Worm (Caenorhabditis elegans) whole organism, L3 larva: ENCODE measurements around the gene atx-3.

ENCODE experiments used
- R02D3.7 ChIP-seq: fragments of 150-350 bp; optimal IDR thresholded peaks from 2 replicates; lab custom pipeline; 2014; ENCODE audit warnings: missing biosample characterization, missing genetic modification characterization
- ZK546.5 ChIP-seq: sonication (generic microtip); optimal IDR thresholded peaks from 2 replicates; lab custom pipeline; 2017; ENCODE audit warnings: missing biosample characterization, missing genetic modification characterization
- aly-2 ChIP-seq: fragments of 150-350 bp; optimal IDR thresholded peaks from 2 replicates; lab custom pipeline; 2014; ENCODE audit warnings: missing biosample characterization, missing genetic modification characterization
- ceh-28 ChIP-seq: fragments of 150-350 bp; optimal IDR thresholded peaks from 2 replicates; lab custom pipeline; 2014; ENCODE audit warnings: missing biosample characterization, missing genetic modification reagents, missing genetic modification characterization
- ceh-82 ChIP-seq: fragments of 150-350 bp; optimal IDR thresholded peaks from 2 replicates; lab custom pipeline; 2014; ENCODE audit warnings: missing biosample characterization, missing genetic modification characterization
- ceh-9 ChIP-seq: sonication (generic microtip); optimal IDR thresholded peaks from 2 replicates; lab custom pipeline; 2018; ENCODE audit warnings: missing biosample characterization, missing genetic modification characterization
- egl-5 ChIP-seq: fragments of 150-350 bp; optimal IDR thresholded peaks from 2 replicates; lab custom pipeline; 2017; ENCODE audit warnings: missing biosample characterization, missing genetic modification reagents, missing genetic modification characterization, inconsistent platforms
- elt-1 ChIP-seq: fragments of 150-350 bp; optimal IDR thresholded peaks from 2 replicates; lab custom pipeline; 2014; ENCODE audit warnings: missing biosample characterization, missing genetic modification characterization
- elt-2 ChIP-seq: sonication (generic microtip); optimal IDR thresholded peaks from 2 replicates; lab custom pipeline; 2016; ENCODE audit warnings: missing genetic modification reagents, mild to moderate bottlenecking, missing genetic modification characterization, missing compliant biosample characterization
- elt-3 ChIP-seq, 3 experiments: fragments of 150-350 bp in 1 of 3; sonication (generic microtip) in 2 of 3; optimal IDR thresholded peaks; 2 replicates in 2 of 3; 4 replicates in 1 of 3; lab custom pipeline; 2014 to 2017; ENCODE audit warnings: missing biosample characterization in 3 of 3, missing genetic modification characterization in 3 of 3
- eor-1 ChIP-seq, 2 experiments: fragments of 150-350 bp; optimal IDR thresholded peaks; 2 replicates each; lab custom pipeline; 2014 to 2018; ENCODE audit warnings: missing biosample characterization in 2 of 2, missing genetic modification characterization in 2 of 2
- fkh-10 ChIP-seq: sonication (generic microtip); optimal IDR thresholded peaks from 2 replicates; lab custom pipeline; 2017; ENCODE audit warnings: missing biosample characterization, missing genetic modification reagents, missing genetic modification characterization
- fkh-2 ChIP-seq: fragments of 150-350 bp; optimal IDR thresholded peaks from 2 replicates; lab custom pipeline; 2014; ENCODE audit warnings: missing biosample characterization, missing genetic modification reagents, missing genetic modification characterization
- hmg-11 ChIP-seq: sonication (generic microtip); optimal IDR thresholded peaks from 2 replicates; lab custom pipeline; 2016; ENCODE audit warnings: missing genetic modification characterization, missing compliant biosample characterization
- jun-1 ChIP-seq: fragments of 150-350 bp; optimal IDR thresholded peaks from 2 replicates; lab custom pipeline; 2014; ENCODE audit warnings: missing biosample characterization, missing genetic modification reagents, missing genetic modification characterization
- lin-15B ChIP-seq: fragments of 150-350 bp; optimal IDR thresholded peaks from 2 replicates; lab custom pipeline; 2014; ENCODE audit warnings: missing biosample characterization, missing genetic modification characterization
- lin-39 ChIP-seq: fragments of 150-350 bp; optimal IDR thresholded peaks from 2 replicates; lab custom pipeline; 2018; ENCODE audit warnings: missing biosample characterization, missing genetic modification reagents, missing genetic modification characterization
- mdl-1 ChIP-seq: fragments of 150-350 bp; optimal IDR thresholded peaks from 2 replicates; lab custom pipeline; 2014; ENCODE audit warnings: missing biosample characterization, missing genetic modification characterization
- mml-1 ChIP-seq: fragments of 150-350 bp; sonication (generic microtip); optimal IDR thresholded peaks from 3 replicates; lab custom pipeline; 2014; ENCODE audit warnings: missing biosample characterization, missing genetic modification characterization
- nfya-1 ChIP-seq: sonication (generic microtip); optimal IDR thresholded peaks from 2 replicates; lab custom pipeline; 2017; ENCODE audit warnings: missing genetic modification characterization, mild to moderate bottlenecking, missing compliant biosample characterization, antibody characterized with exemption, moderate library complexity; ENCODE audit not compliant: insufficient read depth
- nhr-12 ChIP-seq: fragments of 150-350 bp; optimal IDR thresholded peaks from 2 replicates; lab custom pipeline; 2014; ENCODE audit warnings: missing biosample characterization, missing genetic modification characterization
- nhr-237 ChIP-seq: fragments of 150-350 bp; optimal IDR thresholded peaks from 2 replicates; lab custom pipeline; 2014; ENCODE audit warnings: missing biosample characterization, missing genetic modification characterization
- nhr-25 ChIP-seq: sonication (generic microtip); optimal IDR thresholded peaks from 2 replicates; lab custom pipeline; 2017; ENCODE audit warnings: missing biosample characterization, missing genetic modification characterization
- nhr-43 ChIP-seq: sonication (generic microtip); optimal IDR thresholded peaks from 2 replicates; lab custom pipeline; 2016; ENCODE audit warnings: mild to moderate bottlenecking, missing genetic modification characterization, missing compliant biosample characterization; ENCODE audit not compliant: poor library complexity, severe bottlenecking
- nhr-67 ChIP-seq: fragments of 150-350 bp; optimal IDR thresholded peaks from 2 replicates; lab custom pipeline; 2014; ENCODE audit warnings: missing biosample characterization, missing genetic modification characterization
- nhr-76 ChIP-seq: fragments of 150-350 bp; sonication (generic microtip); optimal IDR thresholded peaks from 5 replicates; lab custom pipeline; 2014; ENCODE audit warnings: missing biosample characterization, missing genetic modification characterization
- nhr-77 ChIP-seq: fragments of 150-350 bp; optimal IDR thresholded peaks from 2 replicates; lab custom pipeline; 2014; ENCODE audit warnings: missing biosample characterization, missing genetic modification characterization
- pha-4 ChIP-seq: fragments of 150-350 bp; optimal IDR thresholded peaks from 2 replicates; lab custom pipeline; 2014; ENCODE audit warnings: missing biosample characterization, missing genetic modification reagents, missing genetic modification characterization
- pqm-1 ChIP-seq: fragments of 150-350 bp; optimal IDR thresholded peaks from 2 replicates; lab custom pipeline; 2017; ENCODE audit warnings: missing biosample characterization, missing genetic modification characterization, inconsistent platforms
- skn-1 ChIP-seq: fragments of 150-350 bp; optimal IDR thresholded peaks from 2 replicates; lab custom pipeline; 2014; ENCODE audit warnings: missing biosample characterization, missing genetic modification characterization
- snpc-4 ChIP-seq: fragments of 150-350 bp; optimal IDR thresholded peaks from 2 replicates; lab custom pipeline; 2014; ENCODE audit warnings: missing biosample characterization, missing genetic modification characterization
- tbx-2 ChIP-seq: sonication (generic microtip); optimal IDR thresholded peaks from 2 replicates; lab custom pipeline; 2016; ENCODE audit warnings: mild to moderate bottlenecking, missing genetic modification characterization, missing compliant biosample characterization
- unc-39 ChIP-seq: sonication (generic microtip); optimal IDR thresholded peaks from 4 replicates; lab custom pipeline; 2017; ENCODE audit warnings: missing biosample characterization, missing genetic modification characterization
- unc-62 ChIP-seq: fragments of 150-350 bp; sonication (generic microtip); optimal IDR thresholded peaks from 4 replicates; lab custom pipeline; 2014; ENCODE audit warnings: missing biosample characterization, missing genetic modification reagents, missing genetic modification characterization
- zag-1 ChIP-seq: fragments of 150-350 bp; optimal IDR thresholded peaks from 2 replicates; lab custom pipeline; 2014; ENCODE audit warnings: missing biosample characterization, missing genetic modification characterization

The atx-3 gene

DNA sequence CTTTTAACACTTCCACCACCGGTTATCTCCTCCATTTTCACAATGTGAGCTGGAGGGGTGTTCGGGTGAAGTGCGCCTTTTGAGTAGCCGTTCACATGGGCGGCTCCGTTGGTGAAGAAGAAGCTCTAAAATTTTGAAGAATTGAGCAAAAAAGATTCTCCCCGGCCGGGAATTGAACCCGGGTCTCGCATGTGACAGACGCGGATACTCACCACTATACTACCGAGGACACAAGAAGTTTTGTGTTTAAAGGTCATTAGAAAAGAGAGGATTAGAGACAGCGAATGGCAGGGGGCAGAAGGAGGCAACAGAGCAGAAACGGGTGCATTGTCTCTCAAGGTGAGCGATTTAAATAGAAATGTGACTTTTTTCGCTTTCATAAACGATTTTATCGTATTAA, 25.6 kb downstream of the atx-3 start:
- peak; percentile 11 for TF ChIP-seq snpc-4 (tag; lab: Kevin White, UChicago)
- peak; percentile 44 for TF ChIP-seq pha-4 (tag; lab: Kevin White, UChicago)
- peak; percentile 44 for TF ChIP-seq tbx-2
- no peak for TF ChIP-seq unc-62 (GFP tag; lab: Kevin White, UChicago)
- peak; percentile 25 for TF ChIP-seq lin-39
- TF ChIP-seq elt-2 = peak; percentile 26
- TF ChIP-seq aly-2 (tag; lab: Kevin White, UChicago) = no peak
- no peak for TF ChIP-seq mml-1 (tag; lab: Kevin White, UChicago)
- no peak for TF ChIP-seq nhr-237 (tag; lab: Kevin White, UChicago)
- no peak for TF ChIP-seq fkh-10
- TF ChIP-seq R02D3.7 = no peak
- peak; percentile 53 for TF ChIP-seq nhr-43 (tag; lab: Kevin White, UChicago)
- no peak for TF ChIP-seq mdl-1 (tag; lab: Kevin White, UChicago)
- no peak for TF ChIP-seq nhr-76 (tag; lab: Kevin White, UChicago)
- no peak for TF ChIP-seq eor-1 (tag; optimal IDR thresholded peaks at IDR 0.05; lab: Kevin White, UChicago)
- peak; percentile 52 for TF ChIP-seq nfya-1
- TF ChIP-seq zag-1 (tag; lab: Kevin White, UChicago) = no peak
- TF ChIP-seq egl-5 = no peak
- no peak for TF ChIP-seq ceh-28 (tag; lab: Kevin White, UChicago)
- TF ChIP-seq nhr-77 (tag; lab: Kevin White, UChicago) = no peak
- no peak for TF ChIP-seq lin-15B (tag; lab: Kevin White, UChicago)
- TF ChIP-seq elt-3 (tag; optimal IDR thresholded peaks at IDR 0.05; lab: Kevin White, UChicago) = no peak
- peak; percentile 17 for TF ChIP-seq skn-1 (tag; lab: Kevin White, UChicago)
- peak; percentile 10 for TF ChIP-seq pqm-1 (tag; lab: Kevin White, UChicago)
- peak; percentile 63 for TF ChIP-seq hmg-11 (tag; lab: Kevin White, UChicago)
- TF ChIP-seq ZK546.5 (tag; lab: Kevin White, UChicago) = no peak
- no peak for TF ChIP-seq jun-1
- no peak for TF ChIP-seq ceh-9

DNA sequence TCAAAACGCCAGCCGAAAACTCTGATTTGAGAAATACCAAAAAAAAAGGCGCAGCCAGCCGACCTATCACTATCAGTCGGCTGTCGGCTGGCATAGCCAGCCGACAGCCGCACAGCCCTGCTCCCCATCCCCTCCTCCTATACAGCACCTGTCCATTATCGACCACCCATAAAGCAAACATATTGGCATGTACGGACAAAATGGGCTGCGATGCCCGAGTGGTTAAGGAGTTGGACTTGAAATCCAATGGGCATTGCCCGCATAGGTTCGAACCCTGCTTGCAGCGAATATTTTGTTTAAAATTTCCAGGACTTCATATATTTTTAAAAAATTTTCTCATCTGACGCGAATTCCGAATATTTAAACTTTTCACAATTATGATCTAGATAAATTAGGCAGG, 26.8 kb downstream of the atx-3 start:
- TF ChIP-seq nhr-67 (tag; lab: Kevin White, UChicago) (no peak), elt-1 (tag; lab: Kevin White, UChicago) (no peak), ceh-82 (tag; lab: Kevin White, UChicago) (no peak), nhr-25 (tag; lab: Kevin White, UChicago) (no peak), pha-4 (tag; lab: Kevin White, UChicago) (no peak), ceh-9 (no peak), aly-2 (tag; lab: Kevin White, UChicago) (no peak), ceh-28 (tag; lab: Kevin White, UChicago) (no peak), ZK546.5 (tag; lab: Kevin White, UChicago) (no peak), unc-39 (tag; lab: Kevin White, UChicago) (no peak), fkh-2 (tag; lab: Kevin White, UChicago) (no peak)

DNA sequence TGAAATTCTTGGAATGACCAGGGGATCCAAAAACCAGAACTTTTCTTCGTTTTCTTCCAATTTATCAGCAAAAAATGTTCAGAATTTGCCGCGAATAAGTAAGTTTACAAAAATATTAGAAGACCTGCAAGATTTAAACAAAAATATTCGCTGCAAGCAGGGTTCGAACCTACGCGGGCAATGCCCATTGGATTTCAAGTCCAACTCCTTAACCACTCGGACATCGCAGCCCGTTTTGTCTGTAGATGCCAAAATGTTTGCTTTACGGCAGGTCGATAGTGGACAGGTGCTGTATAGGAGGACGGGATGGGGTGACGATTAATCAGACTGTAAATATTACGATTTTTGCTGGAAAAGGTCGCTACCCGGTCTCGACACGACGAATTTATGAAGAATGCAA, 29.5 kb downstream of the atx-3 start:
- TF ChIP-seq ceh-28 (tag; lab: Kevin White, UChicago) = no peak
- peak; percentile 39 for TF ChIP-seq nhr-43 (tag; lab: Kevin White, UChicago)

DNA sequence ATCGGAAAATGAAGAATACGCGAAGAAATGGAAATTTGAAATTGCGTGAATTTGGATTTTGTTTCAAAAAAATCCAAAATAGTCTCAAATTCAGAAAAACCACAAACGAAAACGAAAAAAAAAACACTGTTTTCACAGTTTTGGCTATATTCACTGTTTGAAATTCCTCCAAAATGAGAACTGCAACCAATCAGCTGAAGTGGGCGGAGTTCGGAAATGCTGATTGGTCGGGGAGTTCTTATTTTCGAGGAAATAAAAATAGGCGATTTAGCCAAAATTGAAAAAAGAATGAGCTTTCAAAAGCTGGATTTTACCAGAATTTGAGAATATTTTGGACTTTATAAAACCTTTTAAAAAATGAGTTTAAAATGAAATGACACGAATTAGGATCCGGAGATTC, 32.3 kb downstream of the atx-3 start, which contains the start of gene glb-14:
TSS of gene glb-14 (minus strand) at position 97 of the 400 bp plus-strand sequence.
- no peak for TF ChIP-seq ceh-9
- peak; percentile 80 for TF ChIP-seq nfya-1

DNA sequence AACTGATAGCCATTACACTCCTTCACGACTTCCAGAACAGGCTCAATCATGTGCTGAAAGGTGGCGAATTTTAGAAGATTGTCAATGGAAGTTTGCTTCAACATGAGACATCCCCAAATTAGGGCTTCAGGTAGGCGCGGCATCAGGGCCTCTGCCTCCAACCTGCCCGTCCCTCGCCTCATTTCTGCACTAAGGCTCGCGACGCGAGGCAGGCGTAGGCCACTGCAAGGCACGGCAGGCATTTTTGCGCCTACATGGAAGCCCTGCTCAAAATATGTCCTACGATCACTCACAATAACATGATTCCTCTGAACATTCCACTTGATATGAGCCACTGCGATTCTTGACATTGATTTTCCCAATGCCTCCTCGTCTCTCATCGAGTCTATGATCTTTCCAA, 34.0 kb downstream of the atx-3 start:
- no peak for TF ChIP-seq nhr-12 (tag; lab: Kevin White, UChicago)
